Worm (Caenorhabditis elegans) whole organism, mixed stage, embryonic: ENCODE data around the gene F26G1.3.

ENCODE experiments used
- M03D4.4 ChIP-seq: sonication (generic microtip); optimal IDR thresholded peaks from 2 replicates; lab custom pipeline; 2017; ENCODE audit warnings: mild to moderate bottlenecking, missing genetic modification characterization, missing compliant biosample characterization
- bed-3 ChIP-seq: fragments of 200-800 bp; sonication (Bioruptor generic); optimal IDR thresholded peaks from 3 replicates; lab custom pipeline; 2018; ENCODE audit warnings: mild to moderate bottlenecking, missing genetic modification characterization, moderate library complexity, missing compliant biosample characterization
- blmp-1 ChIP-seq: fragments of 150-350 bp; optimal IDR thresholded peaks from 2 replicates; lab custom pipeline; 2014; ENCODE audit warnings: missing biosample characterization, missing genetic modification characterization
- ceh-39 ChIP-seq: fragments of 150-350 bp; optimal IDR thresholded peaks from 2 replicates; lab custom pipeline; 2014; ENCODE audit warnings: missing biosample characterization, missing genetic modification characterization
- ceh-43 ChIP-seq: fragments of 200-800 bp; sonication (Bioruptor generic); optimal IDR thresholded peaks from 2 replicates; lab custom pipeline; 2018; ENCODE audit warnings: mild to moderate bottlenecking, missing genetic modification characterization, moderate library complexity, missing compliant biosample characterization
- ceh-83 ChIP-seq: fragments of 200-800 bp; sonication (Bioruptor generic); optimal IDR thresholded peaks from 2 replicates; lab custom pipeline; 2018; ENCODE audit warnings: mild to moderate bottlenecking, missing genetic modification characterization, missing compliant biosample characterization
- ces-1 ChIP-seq: fragments of 150-350 bp; optimal IDR thresholded peaks from 2 replicates; lab custom pipeline; 2014; ENCODE audit warnings: missing biosample characterization, missing genetic modification reagents, missing genetic modification characterization
- cnd-1 ChIP-seq: fragments of 200-800 bp; sonication (Bioruptor generic); optimal IDR thresholded peaks from 2 replicates; lab custom pipeline; 2018; ENCODE audit warnings: mild to moderate bottlenecking, missing genetic modification characterization, missing compliant biosample characterization
- drap-1 ChIP-seq: fragments of 200-800 bp; sonication (Bioruptor generic); optimal IDR thresholded peaks from 3 replicates; lab custom pipeline; 2018; ENCODE audit warnings: mild to moderate bottlenecking, missing genetic modification characterization, missing compliant biosample characterization
- elt-3 ChIP-seq: fragments of 150-350 bp; optimal IDR thresholded peaks from 2 replicates; lab custom pipeline; 2014; ENCODE audit warnings: missing biosample characterization, missing genetic modification characterization
- flh-1 ChIP-seq: fragments of 200-800 bp; sonication (Bioruptor generic); optimal IDR thresholded peaks from 2 replicates; lab custom pipeline; 2018; ENCODE audit warnings: mild to moderate bottlenecking, missing genetic modification characterization, moderate library complexity, missing compliant biosample characterization
- ham-2 ChIP-seq: fragments of 200-800 bp; sonication (Bioruptor generic); optimal IDR thresholded peaks from 2 replicates; lab custom pipeline; 2018; ENCODE audit warnings: mild to moderate bottlenecking, missing genetic modification characterization, missing compliant biosample characterization
- hlh-1 ChIP-seq: fragments of 150-350 bp; optimal IDR thresholded peaks from 2 replicates; lab custom pipeline; 2014; ENCODE audit warnings: missing biosample characterization, missing genetic modification reagents, missing genetic modification characterization
- lin-13 ChIP-seq: fragments of 150-350 bp; optimal IDR thresholded peaks from 2 replicates; lab custom pipeline; 2014; ENCODE audit warnings: missing biosample characterization, missing genetic modification characterization
- lin-32 ChIP-seq: fragments of 200-800 bp; sonication (Bioruptor generic); optimal IDR thresholded peaks from 2 replicates; lab custom pipeline; 2018; ENCODE audit warnings: mild to moderate bottlenecking, missing genetic modification characterization, missing compliant biosample characterization
- lsy-2 ChIP-seq: fragments of 150-350 bp; optimal IDR thresholded peaks from 2 replicates; lab custom pipeline; 2014; ENCODE audit warnings: missing biosample characterization, missing genetic modification characterization
- mab-5 ChIP-seq: fragments of 150-350 bp; optimal IDR thresholded peaks from 2 replicates; lab custom pipeline; 2014; ENCODE audit warnings: missing biosample characterization, missing genetic modification characterization
- mep-1 ChIP-seq: fragments of 150-350 bp; optimal IDR thresholded peaks from 2 replicates; lab custom pipeline; 2017; ENCODE audit warnings: missing biosample characterization, missing genetic modification reagents, missing genetic modification characterization, inconsistent platforms
- mls-2 ChIP-seq: sonication (generic microtip); optimal IDR thresholded peaks from 2 replicates; lab custom pipeline; 2016; ENCODE audit warnings: mild to moderate bottlenecking, missing genetic modification characterization, moderate library complexity, missing compliant biosample characterization
- nhr-12 ChIP-seq: fragments of 150-350 bp; optimal IDR thresholded peaks from 2 replicates; lab custom pipeline; 2014; ENCODE audit warnings: missing biosample characterization, missing genetic modification characterization
- nhr-2 ChIP-seq: fragments of 150-350 bp; optimal IDR thresholded peaks from 2 replicates; lab custom pipeline; 2014; ENCODE audit warnings: missing biosample characterization, missing genetic modification characterization
- nhr-237 ChIP-seq: fragments of 150-350 bp; optimal IDR thresholded peaks from 2 replicates; lab custom pipeline; 2014; ENCODE audit warnings: missing biosample characterization, missing genetic modification characterization
- nhr-28 ChIP-seq: fragments of 150-350 bp; optimal IDR thresholded peaks from 2 replicates; lab custom pipeline; 2014; ENCODE audit warnings: missing biosample characterization, missing genetic modification characterization
- nhr-76 ChIP-seq: sonication (generic microtip); optimal IDR thresholded peaks from 2 replicates; lab custom pipeline; 2017; ENCODE audit warnings: missing biosample characterization, missing genetic modification characterization
- pha-4 ChIP-seq: fragments of 150-350 bp; optimal IDR thresholded peaks from 2 replicates; lab custom pipeline; 2018; ENCODE audit warnings: missing biosample characterization, missing genetic modification reagents, missing genetic modification characterization
- sem-2 ChIP-seq: fragments of 200-800 bp; sonication (Bioruptor generic); optimal IDR thresholded peaks from 2 replicates; lab custom pipeline; 2018; ENCODE audit warnings: mild to moderate bottlenecking, missing genetic modification characterization, missing compliant biosample characterization
- snpc-4 ChIP-seq: fragments of 150-350 bp; optimal IDR thresholded peaks from 2 replicates; lab custom pipeline; 2014; ENCODE audit warnings: missing biosample characterization, missing genetic modification characterization
- sptf-1 ChIP-seq: sonication (generic microtip); optimal IDR thresholded peaks from 2 replicates; lab custom pipeline; 2017; ENCODE audit warnings: mild to moderate bottlenecking, missing genetic modification characterization, moderate library complexity, missing compliant biosample characterization
- tbx-8 ChIP-seq: fragments of 200-800 bp; sonication (Bioruptor generic); optimal IDR thresholded peaks from 2 replicates; lab custom pipeline; 2018; ENCODE audit warnings: mild to moderate bottlenecking, missing genetic modification characterization, moderate library complexity, missing compliant biosample characterization
- unc-120 ChIP-seq: sonication (generic microtip); optimal IDR thresholded peaks from 2 replicates; lab custom pipeline; 2017; ENCODE audit warnings: missing genetic modification characterization, missing compliant biosample characterization; ENCODE audit not compliant: poor library complexity, severe bottlenecking
- unc-62 ChIP-seq: fragments of 150-350 bp; optimal IDR thresholded peaks from 2 replicates; lab custom pipeline; 2014; ENCODE audit warnings: missing biosample characterization, missing genetic modification reagents, missing genetic modification characterization
- zip-8 ChIP-seq: fragments of 150-350 bp; optimal IDR thresholded peaks from 2 replicates; lab custom pipeline; 2014; ENCODE audit warnings: missing biosample characterization, missing genetic modification characterization
- ztf-11 ChIP-seq: fragments of 150-350 bp; optimal IDR thresholded peaks from 2 replicates; lab custom pipeline; 2014; ENCODE audit warnings: missing biosample characterization, missing genetic modification characterization

The F26G1.3 gene

DNA sequence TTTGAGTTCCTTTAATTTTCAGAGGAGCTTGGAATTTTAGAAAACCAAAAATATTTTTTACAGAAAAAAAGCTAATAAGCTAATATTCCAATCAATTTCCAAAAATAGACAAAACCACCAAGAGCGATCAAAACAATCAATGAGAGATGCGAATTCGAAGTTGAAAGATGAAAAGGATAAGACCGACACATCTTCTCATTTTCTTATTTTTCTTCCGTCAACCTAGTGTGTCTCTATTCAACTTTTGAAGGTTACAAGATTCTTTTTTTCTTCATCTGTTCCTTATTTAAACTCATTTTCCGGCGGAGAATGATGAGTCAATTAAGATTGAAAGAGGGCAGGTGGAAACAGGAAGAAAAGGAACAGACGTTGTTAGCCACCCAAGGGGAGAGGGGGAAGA, 9.1 kb downstream of the F26G1.3 start:
- TF ChIP-seq nhr-76 (tag; lab: Kevin White, UChicago) (no peak), mab-5 (tag; lab: Kevin White, UChicago) (no peak), ham-2 (GFP tag; lab: Kevin White, UChicago) (no peak), lin-13 (tag; lab: Kevin White, UChicago) (no peak), sptf-1 (no peak), cnd-1 (tag; lab: Kevin White, UChicago) (no peak), zip-8 (tag; lab: Kevin White, UChicago) (no peak), ceh-83 (GFP tag; lab: Kevin White, UChicago) (no peak)

DNA sequence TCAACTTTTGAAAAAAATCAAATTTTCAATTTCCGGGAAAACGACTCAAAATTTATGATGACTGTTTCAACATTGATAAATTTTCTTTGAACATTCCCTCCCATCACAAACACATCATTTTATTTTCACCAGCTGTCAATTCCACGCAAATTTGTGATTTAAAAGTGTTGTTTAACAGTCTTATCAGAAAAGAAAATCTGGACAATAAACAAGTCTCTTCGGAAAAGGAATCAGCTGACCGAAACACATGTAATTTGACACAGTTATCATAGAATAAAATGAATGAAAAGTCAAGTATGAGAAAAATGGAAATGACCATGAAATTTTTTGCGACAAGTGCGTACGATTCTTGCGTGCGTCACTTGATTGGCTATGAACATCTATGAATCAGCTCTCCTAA, 10.5 kb downstream of the F26G1.3 start:
- TF ChIP-seq bed-3 (GFP tag; lab: Kevin White, UChicago), result no peak
- TF ChIP-seq cnd-1 (tag; lab: Kevin White, UChicago), result no peak
- TF ChIP-seq flh-1 (GFP tag; lab: Kevin White, UChicago), result no peak
- no peak for TF ChIP-seq ceh-43 (GFP tag; lab: Kevin White, UChicago)
- TF ChIP-seq unc-62 (GFP tag; lab: Kevin White, UChicago), result no peak
- no peak for TF ChIP-seq pha-4
- no peak for TF ChIP-seq zip-8 (tag; lab: Kevin White, UChicago)
- TF ChIP-seq nhr-237, result no peak
- no peak for TF ChIP-seq drap-1 (GFP tag; lab: Kevin White, UChicago)
- TF ChIP-seq snpc-4, result no peak
- no peak for TF ChIP-seq ztf-11 (tag; lab: Kevin White, UChicago)
- TF ChIP-seq nhr-28 (tag; lab: Kevin White, UChicago), result no peak
- TF ChIP-seq ham-2 (GFP tag; lab: Kevin White, UChicago), result no peak
- TF ChIP-seq nhr-12, result no peak
- no peak for TF ChIP-seq blmp-1 (tag; lab: Kevin White, UChicago)
- TF ChIP-seq, all 35 proteins: peak for 0

ce11 chrII:4769886-4770285, 11.3 kb downstream of the F26G1.3 start:
- TF ChIP-seq mep-1 (tag; lab: Kevin White, UChicago) (no peak), sptf-1 (no peak), nhr-76 (tag; lab: Kevin White, UChicago) (no peak), ham-2 (GFP tag; lab: Kevin White, UChicago) (no peak), blmp-1 (tag; lab: Kevin White, UChicago) (no peak), drap-1 (GFP tag; lab: Kevin White, UChicago) (no peak), unc-120 (tag; lab: Kevin White, UChicago) (no peak), ceh-39 (tag; lab: Kevin White, UChicago) (no peak), nhr-12 (no peak), nhr-2 (tag; lab: Kevin White, UChicago) (no peak), elt-3 (no peak)

DNA sequence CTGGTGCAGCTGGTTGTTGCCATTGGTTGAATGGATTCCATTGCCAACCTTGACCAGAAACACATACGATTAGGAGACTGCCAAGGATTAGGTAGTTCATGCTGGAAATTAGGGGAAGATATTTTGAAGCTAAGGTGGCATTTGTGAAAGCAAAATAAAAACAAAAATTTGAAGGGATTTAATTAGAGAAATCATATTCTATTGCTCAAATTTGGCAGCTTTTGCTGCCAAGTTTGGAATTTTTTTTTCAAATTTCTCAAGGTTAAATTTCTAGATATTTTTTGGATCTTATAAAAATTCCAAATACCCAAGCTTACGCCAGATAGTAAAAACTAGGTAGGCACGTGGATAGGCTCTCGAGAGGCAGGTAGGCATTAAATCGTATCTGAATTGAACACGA, 12.7 kb downstream of the F26G1.3 start, which contains the start of gene F26G1.5:
Gene F26G1.5, minus strand, starts transcription at position 101 of the 400 bp plus-strand sequence.
- TF ChIP-seq lin-13 (tag; lab: Kevin White, UChicago), result no peak
- TF ChIP-seq unc-120 (tag; lab: Kevin White, UChicago), result no peak

DNA sequence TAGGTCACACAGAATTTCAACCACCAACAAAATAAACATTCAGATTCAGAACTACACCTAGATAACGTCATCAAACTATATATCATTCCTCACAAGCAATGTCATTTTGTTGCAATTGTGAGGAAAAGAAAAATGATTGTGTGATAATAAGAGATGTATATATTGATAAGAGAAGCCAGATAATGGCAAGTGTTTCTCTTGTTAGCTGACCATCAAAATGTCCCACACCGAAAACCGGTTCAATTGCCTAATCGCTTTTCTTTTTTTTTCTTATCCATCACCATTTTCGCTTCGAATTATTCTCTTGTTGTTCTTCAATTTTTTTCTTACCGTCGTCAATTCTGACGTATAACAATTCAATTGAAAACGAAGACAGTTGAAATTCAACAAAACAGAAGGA, 13.9 kb downstream of the F26G1.3 start:
- TF ChIP-seq lsy-2 (tag; lab: Kevin White, UChicago), result no peak
- no peak for TF ChIP-seq sptf-1
- no peak for TF ChIP-seq sem-2 (GFP tag; lab: Kevin White, UChicago)
- no peak for TF ChIP-seq ham-2 (GFP tag; lab: Kevin White, UChicago)
- TF ChIP-seq bed-3 (GFP tag; lab: Kevin White, UChicago), result no peak
- TF ChIP-seq ztf-11 (tag; lab: Kevin White, UChicago), result no peak
- TF ChIP-seq ces-1 (GFP tag; lab: Kevin White, UChicago), result no peak
- TF ChIP-seq hlh-1, result no peak
- no peak for TF ChIP-seq pha-4
- TF ChIP-seq blmp-1 (tag; lab: Kevin White, UChicago), result no peak
- no peak for TF ChIP-seq elt-3
- no peak for TF ChIP-seq mls-2 (tag; lab: Kevin White, UChicago)

ce11 chrII:4773891-4774432, 15.4 kb downstream of the F26G1.3 start, which contains the start of the genes F26G1.9 and F26G1.10:
F26G1.9 (minus strand) TSS chrII:4773991.
F26G1.10 (plus strand) TSS chrII:4774382.
- TF ChIP-seq lin-32 (GFP tag; lab: Kevin White, UChicago) (no peak), elt-3 (no peak), ztf-11 (tag; lab: Kevin White, UChicago) (no peak), lsy-2 (tag; lab: Kevin White, UChicago) (no peak), blmp-1 (tag; lab: Kevin White, UChicago) (no peak), sem-2 (GFP tag; lab: Kevin White, UChicago) (no peak), lin-13 (tag; lab: Kevin White, UChicago) (no peak), cnd-1 (tag; lab: Kevin White, UChicago) (no peak), unc-62 (GFP tag; lab: Kevin White, UChicago) (no peak), snpc-4 (no peak), hlh-1 (no peak), ceh-39 (tag; lab: Kevin White, UChicago) (no peak), zip-8 (tag; lab: Kevin White, UChicago) (no peak), mls-2 (tag; lab: Kevin White, UChicago) (no peak), tbx-8 (GFP tag; lab: Kevin White, UChicago) (no peak), M03D4.4 (tag; lab: Kevin White, UChicago) (no peak), pha-4 (no peak), unc-120 (tag; lab: Kevin White, UChicago) (no peak)
